Fruit fly (Drosophila melanogaster) whole organism, embryonic: ENCODE measurements around the gene barr.

Source experiments
- CG11504 ChIP-seq: fragments of 200-800 bp; sonication (Bioruptor generic); optimal IDR thresholded peaks from 3 replicates; lab custom pipeline; 2019; ENCODE audit warnings: missing biosample characterization, mild to moderate bottlenecking, missing genetic modification characterization, moderate library complexity
- CG13296 ChIP-seq: fragments of 200-800 bp; sonication (Bioruptor generic); optimal IDR thresholded peaks from 3 replicates; lab custom pipeline; 2018; ENCODE audit warnings: missing biosample characterization, mild to moderate bottlenecking, missing genetic modification characterization
- CG15696 ChIP-seq: fragments of 200-800 bp; sonication (Bioruptor generic); optimal IDR thresholded peaks from 2 replicates; lab custom pipeline; 2019; ENCODE audit warnings: missing biosample characterization, mild to moderate bottlenecking, missing genetic modification characterization, moderate library complexity
- CG16863 ChIP-seq: fragments of 200-800 bp; sonication (Bioruptor generic); optimal IDR thresholded peaks from 3 replicates; lab custom pipeline; 2016; ENCODE audit warnings: missing biosample characterization, missing genetic modification characterization
- CG17568 ChIP-seq: fragments of 200-800 bp; sonication (Bioruptor generic); optimal IDR thresholded peaks from 2 replicates; lab custom pipeline; 2018; ENCODE audit warnings: missing biosample characterization, mild to moderate bottlenecking, missing genetic modification characterization, moderate library complexity
- CG18599 ChIP-seq: fragments of 200-800 bp; sonication (Bioruptor generic); optimal IDR thresholded peaks from 3 replicates; lab custom pipeline; 2017; ENCODE audit warnings: missing biosample characterization, missing genetic modification characterization, mild to moderate bottlenecking, moderate library complexity, missing genetic modification reagents
- CG18764 ChIP-seq: fragments of 200-800 bp; sonication (Bioruptor generic); optimal IDR thresholded peaks from 3 replicates; lab custom pipeline; 2016; ENCODE audit warnings: missing biosample characterization, missing genetic modification characterization
- CG2129 ChIP-seq: fragments of 200-800 bp; sonication (Bioruptor generic); IDR thresholded peaks from 2 replicates; pipeline ENCODE4 v1.3.6; 2022; ENCODE audit warnings: missing biosample characterization, missing genetic modification characterization; ENCODE audit not compliant: partially characterized antibody
- CG3995 ChIP-seq: fragments of 200-800 bp; sonication (Bioruptor generic); optimal IDR thresholded peaks from 3 replicates; lab custom pipeline; 2016; ENCODE audit warnings: missing biosample characterization, missing genetic modification characterization
- CG42726 ChIP-seq: fragments of 200-800 bp; sonication (Bioruptor generic); IDR thresholded peaks from 2 replicates; pipeline ENCODE4 v1.3.6; 2022; ENCODE audit warnings: missing biosample characterization, missing genetic modification characterization; ENCODE audit not compliant: partially characterized antibody
- CG4424 ChIP-seq: fragments of 200-800 bp; sonication (Bioruptor generic); optimal IDR thresholded peaks from 3 replicates; lab custom pipeline; 2016; ENCODE audit warnings: missing biosample characterization, missing genetic modification characterization
- CG4730 ChIP-seq: fragments of 200-800 bp; sonication (Bioruptor generic); IDR thresholded peaks from 2 replicates; pipeline ENCODE4 v1.3.6; 2022; ENCODE audit warnings: missing biosample characterization, missing genetic modification characterization
- CG4854 ChIP-seq: fragments of 200-800 bp; sonication (Bioruptor generic); optimal IDR thresholded peaks from 2 replicates; lab custom pipeline; 2016; ENCODE audit warnings: missing biosample characterization, missing genetic modification characterization, inconsistent platforms
- CG5245 ChIP-seq: fragments of 200-800 bp; sonication (Bioruptor generic); optimal IDR thresholded peaks from 3 replicates; lab custom pipeline; 2016; ENCODE audit warnings: missing biosample characterization, missing genetic modification characterization
- CG6254 ChIP-seq: fragments of 200-800 bp; sonication (Bioruptor generic); optimal IDR thresholded peaks from 3 replicates; lab custom pipeline; 2017; ENCODE audit warnings: mild to moderate bottlenecking, missing biosample characterization, missing genetic modification reagents, missing genetic modification characterization
- CG8359 ChIP-seq: fragments of 200-800 bp; sonication (Bioruptor generic); optimal IDR thresholded peaks from 2 replicates; lab custom pipeline; 2017; ENCODE audit warnings: missing biosample characterization, mild to moderate bottlenecking, missing genetic modification characterization, borderline replicate concordance
- CG8944 ChIP-seq: fragments of 200-800 bp; sonication (Bioruptor generic); optimal IDR thresholded peaks from 3 replicates; lab custom pipeline; 2016; ENCODE audit warnings: missing biosample characterization, missing genetic modification characterization
- CG9215 ChIP-seq: fragments of 200-800 bp; sonication (Bioruptor generic); IDR thresholded peaks from 2 replicates; pipeline ENCODE4 v1.3.6; 2022; ENCODE audit warnings: missing biosample characterization, missing genetic modification characterization
- Dad ChIP-seq: fragments of 200-800 bp; sonication (Bioruptor generic); optimal IDR thresholded peaks from 3 replicates; lab custom pipeline; 2016; ENCODE audit warnings: missing biosample characterization, missing genetic modification characterization
- Dek ChIP-seq: fragments of 200-800 bp; sonication (Bioruptor generic); optimal IDR thresholded peaks from 3 replicates; lab custom pipeline; 2019; ENCODE audit warnings: missing biosample characterization, mild to moderate bottlenecking, missing genetic modification characterization, moderate library complexity
- Dip3 ChIP-seq: fragments of 200-800 bp; sonication (Bioruptor generic); optimal IDR thresholded peaks from 3 replicates; lab custom pipeline; 2016; ENCODE audit warnings: missing biosample characterization, missing genetic modification characterization
- Ets97D ChIP-seq: fragments of 200-800 bp; sonication (Bioruptor generic); optimal IDR thresholded peaks from 3 replicates; lab custom pipeline; 2016; ENCODE audit warnings: missing biosample characterization, missing genetic modification characterization
- H2.0 ChIP-seq: fragments of 200-800 bp; sonication (Bioruptor generic); IDR thresholded peaks from 2 replicates; pipeline ENCODE4 v1.3.6; 2022; ENCODE audit warnings: missing biosample characterization, missing genetic modification characterization
- Hsf ChIP-seq: fragments of 200-800 bp; sonication (Bioruptor generic); optimal IDR thresholded peaks from 3 replicates; lab custom pipeline; 2016; ENCODE audit warnings: missing biosample characterization, missing genetic modification characterization
- Nf-YA ChIP-seq: fragments of 200-800 bp; sonication (Bioruptor generic); IDR thresholded peaks from 2 replicates; pipeline ENCODE4 v1.3.6; 2022; ENCODE audit warnings: missing biosample characterization, missing genetic modification characterization
- NfI ChIP-seq: fragments of 200-800 bp; sonication (Bioruptor generic); optimal IDR thresholded peaks from 3 replicates; lab custom pipeline; 2018; ENCODE audit warnings: missing biosample characterization, mild to moderate bottlenecking, missing genetic modification characterization, moderate library complexity
- Pdp1 ChIP-seq, 2 experiments: fragments of 200-800 bp; sonication (Bioruptor generic); optimal IDR thresholded peaks; 3 replicates each; lab custom pipeline; 2016; ENCODE audit warnings: missing biosample characterization in 2 of 2, missing genetic modification characterization in 2 of 2, mild to moderate bottlenecking in 1 of 2, moderate library complexity in 1 of 2
- Ptx1 ChIP-seq: fragments of 200-800 bp; sonication (Bioruptor generic); IDR thresholded peaks from 2 replicates; pipeline ENCODE4 v1.3.6; 2022; ENCODE audit warnings: missing biosample characterization, missing genetic modification characterization
- Sox100B ChIP-seq: fragments of 200-800 bp; sonication (Bioruptor generic); optimal IDR thresholded peaks from 3 replicates; lab custom pipeline; 2018; ENCODE audit warnings: missing biosample characterization, mild to moderate bottlenecking, missing genetic modification characterization
- Spps ChIP-seq: fragments of 200-800 bp; sonication (Bioruptor generic); optimal IDR thresholded peaks from 2 replicates; lab custom pipeline; 2018; ENCODE audit warnings: missing biosample characterization, mild to moderate bottlenecking, missing genetic modification characterization
- Sry-β ChIP-seq: fragments of 200-800 bp; sonication (Bioruptor generic); optimal IDR thresholded peaks from 2 replicates; lab custom pipeline; 2018; ENCODE audit warnings: missing biosample characterization, mild to moderate bottlenecking, missing genetic modification characterization, moderate library complexity
- Sry-δ ChIP-seq: fragments of 200-800 bp; sonication (Bioruptor generic); optimal IDR thresholded peaks from 2 replicates; lab custom pipeline; 2016; ENCODE audit warnings: missing biosample characterization, missing genetic modification characterization
- Ssrp ChIP-seq: fragments of 200-800 bp; sonication (Bioruptor generic); optimal IDR thresholded peaks from 2 replicates; lab custom pipeline; 2018; ENCODE audit warnings: missing biosample characterization, mild to moderate bottlenecking, missing genetic modification characterization, moderate library complexity
- Stat92E ChIP-seq, 3 experiments: fragments of >200 bp in 2 of 3; fragments of 200-800 bp in 1 of 3; sonication (Bioruptor generic) in 1 of 3; optimal IDR thresholded peaks; 2 replicates each; lab custom pipeline; 2017 to 2019; ENCODE audit warnings: missing biosample characterization in 3 of 3, missing genetic modification characterization in 3 of 3, mild to moderate bottlenecking in 1 of 3, moderate library complexity in 1 of 3
- ap ChIP-seq: fragments of 200-800 bp; sonication (Bioruptor generic); IDR thresholded peaks from 2 replicates; pipeline ENCODE4 v1.3.6; 2022; ENCODE audit warnings: missing biosample characterization, missing genetic modification characterization
- crc ChIP-seq: fragments of 200-800 bp; sonication (Bioruptor generic); optimal IDR thresholded peaks from 2 replicates; lab custom pipeline; 2016; ENCODE audit warnings: missing biosample characterization, missing genetic modification characterization
- dati ChIP-seq: fragments of 200-800 bp; sonication (Bioruptor generic); IDR thresholded peaks from 2 replicates; pipeline ENCODE4 v1.3.6; 2022; ENCODE audit warnings: missing biosample characterization, missing genetic modification characterization
- dmrt99B ChIP-seq: fragments of 200-800 bp; sonication (Bioruptor generic); optimal IDR thresholded peaks from 2 replicates; lab custom pipeline; 2018; ENCODE audit warnings: missing biosample characterization, mild to moderate bottlenecking, missing genetic modification characterization, moderate library complexity
- en ChIP-seq: fragments of 200-800 bp; sonication (Bioruptor generic); optimal IDR thresholded peaks from 2 replicates; lab custom pipeline; 2016; ENCODE audit warnings: missing biosample characterization, missing genetic modification characterization
- fd3F ChIP-seq: fragments of 200-800 bp; sonication (Bioruptor generic); optimal IDR thresholded peaks from 2 replicates; lab custom pipeline; 2018; ENCODE audit warnings: missing biosample characterization, mild to moderate bottlenecking, missing genetic modification characterization, moderate library complexity
- fu2 ChIP-seq: fragments of 200-800 bp; sonication (Bioruptor generic); optimal IDR thresholded peaks from 2 replicates; lab custom pipeline; 2016; ENCODE audit warnings: missing biosample characterization, missing genetic modification characterization
- hkb ChIP-seq, 2 experiments: fragments of 200-800 bp in 1 of 2; fragments of >200 bp in 1 of 2; sonication (Bioruptor generic) in 1 of 2; IDR thresholded peaks in 1 of 2; optimal IDR thresholded peaks in 1 of 2; 2 replicates each; pipeline versions ENCODE4 v1.3.6 to Lab custom; 2017 to 2022; ENCODE audit warnings: missing biosample characterization in 1 of 2, missing genetic modification characterization in 1 of 2
- inv ChIP-seq: fragments of 200-800 bp; sonication (Bioruptor generic); IDR thresholded peaks from 2 replicates; pipeline ENCODE4 v1.3.6; 2022; ENCODE audit warnings: missing biosample characterization, missing genetic modification characterization; ENCODE audit not compliant: partially characterized antibody
- pzg ChIP-seq: fragments of 200-800 bp; sonication (Bioruptor generic); optimal IDR thresholded peaks from 3 replicates; lab custom pipeline; 2018; ENCODE audit warnings: missing biosample characterization, mild to moderate bottlenecking, missing genetic modification characterization, moderate library complexity
- shn ChIP-seq: fragments of 200-800 bp; sonication (Bioruptor generic); optimal IDR thresholded peaks from 3 replicates; lab custom pipeline; 2016; ENCODE audit warnings: missing biosample characterization, missing genetic modification characterization
- tup ChIP-seq: fragments of 200-800 bp; sonication (Bioruptor generic); optimal IDR thresholded peaks from 2 replicates; lab custom pipeline; 2016; ENCODE audit warnings: missing biosample characterization, mild to moderate bottlenecking, missing genetic modification characterization, moderate library complexity
- twi ChIP-seq: fragments of 200-800 bp; optimal IDR thresholded peaks from 2 replicates; lab custom pipeline; 2019; ENCODE audit warnings: missing biosample characterization, mild to moderate bottlenecking, missing genetic modification characterization, moderate library complexity
- wor ChIP-seq: fragments of 200-800 bp; sonication (Bioruptor generic); IDR thresholded peaks from 2 replicates; pipeline ENCODE4 v1.3.6; 2022; ENCODE audit warnings: missing biosample characterization, missing genetic modification characterization
- zen ChIP-seq: fragments of 200-800 bp; sonication (Bioruptor generic); optimal IDR thresholded peaks from 3 replicates; lab custom pipeline; 2018; ENCODE audit warnings: missing biosample characterization, mild to moderate bottlenecking, missing genetic modification characterization, moderate library complexity

barr gene

dm6 chr2L:20097105-20097631, 36.0 kb upstream of the barr start, which contains the start of the genes mRpS18B and Kua (continued):
- TF ChIP-seq CG4730 (GFP tag; lab: Robert Waterston, UW) (no peak), en (GFP tag; lab: Kevin White, UChicago) (no peak), Sox100B (GFP tag; lab: Kevin White, UChicago) (peak; percentile 62), CG16863 (GFP tag; lab: Kevin White, UChicago) (peak; percentile 35), fd3F (GFP tag; lab: Kevin White, UChicago) (peak; percentile 23), Sry-β (GFP tag; lab: Kevin White, UChicago) (no peak), NfI (GFP tag; lab: Kevin White, UChicago) (peak; percentile 62), CG2129 (GFP tag; lab: Robert Waterston, UW) (peak; percentile 40), Ssrp (tag; lab: Kevin White, UChicago) (peak; percentile 52), inv (GFP tag; lab: Robert Waterston, UW) (peak; percentile 47), Pdp1 (GFP tag; optimal IDR thresholded peaks at IDR 0.05; lab: Kevin White, UChicago) (peak; percentile 14 to 87), H2.0 (peak; percentile 46; the same call in 1 of the 2 replicates), Hsf (peak; percentile 53), CG42726 (0 out of 2 replicates have a peak, but pooled peaks have one; percentile 43), crc (no peak), dmrt99B (tag; lab: Kevin White, UChicago) (peak; percentile 62), dati (GFP tag; lab: Robert Waterston, UW) (no peak), CG9215 (peak; percentile 44), Sry-δ (GFP tag; lab: Kevin White, UChicago) (peak; percentile 54), CG6254 (GFP tag; lab: Kevin White, UChicago) (peak; percentile 23), CG8359 (GFP tag; lab: Kevin White, UChicago) (no peak), Stat92E (GFP tag; optimal IDR thresholded peaks at IDR 0.05; lab: Kevin White, UChicago) (no peak), fu2 (GFP tag; lab: Kevin White, UChicago) (no peak), ap (GFP tag; lab: Robert Waterston, UW) (0 out of 2 replicates have a peak, but pooled peaks have one; percentile 29), hkb (optimal IDR thresholded peaks at IDR 0.05; lab: Kevin White, UChicago) (no peak), hkb (GFP tag; IDR thresholded peaks at IDR 0.05; lab: Robert Waterston, UW) (peak; percentile 53), CG18599 (peak; percentile 51), CG4424 (GFP tag; lab: Kevin White, UChicago) (peak; percentile 60), CG3995 (GFP tag; lab: Kevin White, UChicago) (no peak), CG13296 (GFP tag; lab: Kevin White, UChicago) (peak; percentile 54), CG18764 (GFP tag; lab: Kevin White, UChicago) (peak; percentile 1), tup (GFP tag; lab: Kevin White, UChicago) (no peak), wor (no peak), Dip3 (GFP tag; lab: Kevin White, UChicago) (no peak), Spps (no peak), CG8944 (GFP tag; lab: Kevin White, UChicago) (no peak), shn (GFP tag; lab: Kevin White, UChicago) (no peak), CG4854 (no peak), pzg (GFP tag; lab: Kevin White, UChicago) (peak; percentile 48), Ets97D (GFP tag; lab: Kevin White, UChicago) (peak; percentile 41), CG15696 (peak; percentile 65), CG5245 (GFP tag; lab: Kevin White, UChicago) (no peak), CG11504 (tag; lab: Kevin White, UChicago) (peak; percentile 70), Nf-YA (no peak), Dek (tag; lab: Kevin White, UChicago) (peak; percentile 35), twi (tag; lab: Kevin White, UChicago) (no peak), zen (tag; lab: Kevin White, UChicago) (no peak), Ptx1 (GFP tag; lab: Robert Waterston, UW) (peak; percentile 74), CG17568 (GFP tag; lab: Kevin White, UChicago) (no peak), Dad (GFP tag; lab: Kevin White, UChicago) (no peak)
